Worm (Caenorhabditis elegans): ENCODE data around the gene Y4C6B.2.

DNA sequence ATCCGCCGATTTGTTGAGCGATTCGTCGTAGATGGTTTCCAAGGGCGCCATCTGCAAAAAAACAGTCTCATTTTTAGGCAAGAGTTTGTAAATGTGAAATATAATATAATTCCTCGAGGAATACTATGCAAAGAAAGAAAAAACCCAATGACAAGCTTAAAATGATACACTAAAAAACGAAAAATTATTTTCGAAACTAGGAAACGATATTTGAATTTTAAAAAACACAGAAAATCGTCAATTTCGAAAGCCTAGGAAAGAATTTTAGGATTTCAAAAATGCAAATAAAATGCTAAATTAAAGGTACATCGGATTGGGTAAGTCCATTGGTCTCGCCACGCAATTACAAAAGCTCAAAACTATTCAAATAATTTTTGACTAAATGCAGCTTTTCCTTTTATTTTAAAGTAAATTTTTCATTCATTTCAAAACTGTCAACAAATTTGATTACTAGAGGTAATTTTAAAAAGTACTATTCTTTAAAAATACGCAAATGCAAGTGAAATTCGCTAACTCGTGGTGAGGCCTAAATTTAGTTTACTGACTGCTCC, 52.2 kb downstream of the Y4C6B.2 start, which contains the start of the genes htp-1 and ZK616.5:
- TF ChIP-seq ama-1 (optimal IDR thresholded peaks at IDR 0.05), result no peak
- TF ChIP-seq sea-1 (GFP tag; conservative IDR thresholded peaks at IDR 0.05), result no peak
- TF ChIP-seq ets-7 (tag; optimal IDR thresholded peaks at IDR 0.05), result no peak
- no peak for TF ChIP-seq F13C5.2 (tag; optimal IDR thresholded peaks at IDR 0.05)
- no peak for TF ChIP-seq hnd-1 (tag; optimal IDR thresholded peaks at IDR 0.05)
- TF ChIP-seq B0310.2 (tag; optimal IDR thresholded peaks at IDR 0.05), result no peak
- no peak for TF ChIP-seq tra-4 (tag; optimal IDR thresholded peaks at IDR 0.05)
- TF ChIP-seq tbx-37 (GFP tag; conservative IDR thresholded peaks at IDR 0.05), result no peak
- no peak for TF ChIP-seq ceh-36 (tag; optimal IDR thresholded peaks at IDR 0.05)
- no peak for TF ChIP-seq hmbx-1 (tag; optimal IDR thresholded peaks at IDR 0.05)
- no peak for TF ChIP-seq hmg-4 (GFP tag; optimal IDR thresholded peaks at IDR 0.05)
- TF ChIP-seq ceh-13 (GFP tag; optimal IDR thresholded peaks at IDR 0.05), result no peak
- TF ChIP-seq aly-1 (tag; optimal IDR thresholded peaks at IDR 0.05), result no peak
- no peak for TF ChIP-seq scrt-1 (GFP tag; IDR thresholded peaks at IDR 0.05)

Data from whole organism, early embryonic.